Fruit fly (Drosophila melanogaster) whole organism, embryonic: ENCODE measurements around the gene ksr.

Experiments used
- B-H2 ChIP-seq: fragments of 200-800 bp; sonication (Bioruptor generic); optimal IDR thresholded peaks from 2 replicates; lab custom pipeline; 2018; ENCODE audit warnings: missing biosample characterization, mild to moderate bottlenecking, missing genetic modification characterization
- CG10462 ChIP-seq: fragments of 200-800 bp; sonication (Bioruptor generic); optimal IDR thresholded peaks from 2 replicates; lab custom pipeline; 2016; ENCODE audit warnings: missing biosample characterization, missing genetic modification characterization
- CG11093 ChIP-seq: fragments of 200-800 bp; sonication (Bioruptor generic); IDR thresholded peaks from 3 replicates; pipeline ENCODE4 v1.3.6; 2022; ENCODE audit warnings: missing biosample characterization, missing genetic modification characterization
- CG11695 ChIP-seq: fragments of 200-800 bp; sonication (Bioruptor generic); IDR thresholded peaks from 3 replicates; pipeline ENCODE4 v1.3.6; 2022; ENCODE audit warnings: missing biosample characterization, missing genetic modification characterization
- CG11696 ChIP-seq: fragments of 200-800 bp; sonication (Bioruptor generic); IDR thresholded peaks from 2 replicates; pipeline ENCODE4 v1.3.6; 2022; ENCODE audit warnings: missing biosample characterization, missing genetic modification characterization
- CG12659 ChIP-seq: fragments of 200-800 bp; sonication (Bioruptor generic); optimal IDR thresholded peaks from 3 replicates; lab custom pipeline; 2017; ENCODE audit warnings: mild to moderate bottlenecking, missing biosample characterization, missing genetic modification reagents, missing genetic modification characterization
- CG13624 ChIP-seq: fragments of 200-800 bp; sonication (Bioruptor generic); optimal IDR thresholded peaks from 2 replicates; lab custom pipeline; 2016; ENCODE audit warnings: missing biosample characterization, missing genetic modification characterization
- CG14860 ChIP-seq: fragments of 200-800 bp; sonication (Bioruptor generic); IDR thresholded peaks from 3 replicates; pipeline ENCODE4 v1.3.6; 2022; ENCODE audit warnings: missing biosample characterization, missing genetic modification characterization; ENCODE audit not compliant: partially characterized antibody
- CG14965 ChIP-seq: fragments of 200-800 bp; sonication (Bioruptor generic); optimal IDR thresholded peaks from 2 replicates; lab custom pipeline; 2016; ENCODE audit warnings: missing biosample characterization, missing genetic modification characterization, borderline replicate concordance
- CG16779 ChIP-seq: fragments of 200-800 bp; sonication (Bioruptor generic); IDR thresholded peaks from 2 replicates; pipeline ENCODE4 v1.3.6; 2022; ENCODE audit warnings: missing biosample characterization, missing genetic modification characterization
- CG18011 ChIP-seq: fragments of 200-800 bp; sonication (Bioruptor generic); optimal IDR thresholded peaks from 2 replicates; lab custom pipeline; 2017; ENCODE audit warnings: missing biosample characterization, missing genetic modification characterization, mild to moderate bottlenecking, moderate library complexity, missing genotype
- CG4282 ChIP-seq: fragments of 200-800 bp; sonication (Bioruptor generic); optimal IDR thresholded peaks from 2 replicates; lab custom pipeline; 2016; ENCODE audit warnings: missing biosample characterization, missing genetic modification characterization
- CG4730 ChIP-seq: fragments of 200-800 bp; sonication (Bioruptor generic); IDR thresholded peaks from 2 replicates; pipeline ENCODE4 v1.3.6; 2022; ENCODE audit warnings: missing biosample characterization, missing genetic modification characterization
- CG5245 ChIP-seq: fragments of 200-800 bp; sonication (Bioruptor generic); optimal IDR thresholded peaks from 3 replicates; lab custom pipeline; 2016; ENCODE audit warnings: missing biosample characterization, missing genetic modification characterization
- CG6654 ChIP-seq: fragments of 200-800 bp; sonication (Bioruptor generic); optimal IDR thresholded peaks from 2 replicates; lab custom pipeline; 2017; ENCODE audit warnings: missing biosample characterization, mild to moderate bottlenecking, missing genetic modification characterization
- CG6765 ChIP-seq: fragments of 200-800 bp; sonication (Bioruptor generic); optimal IDR thresholded peaks from 3 replicates; lab custom pipeline; 2017; ENCODE audit warnings: missing biosample characterization, mild to moderate bottlenecking, missing genetic modification characterization
- CG6813 ChIP-seq: fragments of 200-800 bp; sonication (Bioruptor generic); optimal IDR thresholded peaks from 2 replicates; lab custom pipeline; 2017; ENCODE audit warnings: missing biosample characterization, missing genetic modification characterization, mild to moderate bottlenecking, moderate library complexity, missing genetic modification reagents
- CG7839 ChIP-seq: fragments of 200-800 bp; sonication (Bioruptor generic); optimal IDR thresholded peaks from 3 replicates; lab custom pipeline; 2018; ENCODE audit warnings: missing biosample characterization, mild to moderate bottlenecking, missing genetic modification characterization, moderate library complexity
- CG7987 ChIP-seq: fragments of 200-800 bp; sonication (Bioruptor generic); optimal IDR thresholded peaks from 2 replicates; lab custom pipeline; 2018; ENCODE audit warnings: missing biosample characterization, mild to moderate bottlenecking, missing genetic modification characterization, moderate library complexity
- CG9817 ChIP-seq: fragments of 200-800 bp; sonication (Bioruptor generic); optimal IDR thresholded peaks from 2 replicates; lab custom pipeline; 2018; ENCODE audit warnings: missing biosample characterization, mild to moderate bottlenecking, missing genetic modification characterization, moderate library complexity
- Dek ChIP-seq: fragments of 200-800 bp; sonication (Bioruptor generic); optimal IDR thresholded peaks from 3 replicates; lab custom pipeline; 2019; ENCODE audit warnings: missing biosample characterization, mild to moderate bottlenecking, missing genetic modification characterization, moderate library complexity
- HLHmδ ChIP-seq: fragments of 200-800 bp; sonication (Bioruptor generic); optimal IDR thresholded peaks from 2 replicates; lab custom pipeline; 2018; ENCODE audit warnings: missing biosample characterization, mild to moderate bottlenecking, missing genetic modification characterization, moderate library complexity
- MTF-1 ChIP-seq: fragments of 200-800 bp; sonication (Bioruptor generic); optimal IDR thresholded peaks from 2 replicates; lab custom pipeline; 2018; ENCODE audit warnings: missing biosample characterization, mild to moderate bottlenecking, missing genetic modification characterization, borderline replicate concordance
- Meics ChIP-seq: fragments of 200-800 bp; sonication (Bioruptor generic); optimal IDR thresholded peaks from 2 replicates; lab custom pipeline; 2017; ENCODE audit warnings: missing biosample characterization, mild to moderate bottlenecking, missing genetic modification characterization
- Myb ChIP-seq: fragments of 200-800 bp; sonication (Bioruptor generic); optimal IDR thresholded peaks from 2 replicates; lab custom pipeline; 2016; ENCODE audit warnings: missing biosample characterization, missing genetic modification characterization
- NC2β ChIP-seq: fragments of 200-800 bp; sonication (Bioruptor generic); optimal IDR thresholded peaks from 2 replicates; lab custom pipeline; 2016; ENCODE audit warnings: missing biosample characterization, missing genetic modification characterization
- Nf-YC ChIP-seq: fragments of 200-800 bp; optimal IDR thresholded peaks from 3 replicates; lab custom pipeline; 2019; ENCODE audit warnings: missing biosample characterization, mild to moderate bottlenecking, missing genetic modification characterization, moderate library complexity
- NfI ChIP-seq: fragments of 200-800 bp; sonication (Bioruptor generic); optimal IDR thresholded peaks from 3 replicates; lab custom pipeline; 2018; ENCODE audit warnings: missing biosample characterization, mild to moderate bottlenecking, missing genetic modification characterization, moderate library complexity
- Sox102F ChIP-seq: fragments of 200-800 bp; sonication (Bioruptor generic); optimal IDR thresholded peaks from 2 replicates; lab custom pipeline; 2018; ENCODE audit warnings: missing biosample characterization, mild to moderate bottlenecking, missing genetic modification characterization, moderate library complexity
- aop ChIP-seq: fragments of 200-800 bp; sonication (Bioruptor generic); IDR thresholded peaks from 2 replicates; pipeline ENCODE4 v1.3.6; 2022; ENCODE audit warnings: missing biosample characterization, missing genetic modification characterization
- ase ChIP-seq: fragments of 200-800 bp; sonication (Bioruptor generic); IDR thresholded peaks from 3 replicates; pipeline ENCODE4 v1.3.6; 2022; ENCODE audit warnings: missing biosample characterization, missing genetic modification characterization
- bigmax ChIP-seq: fragments of 200-800 bp; sonication (Bioruptor generic); optimal IDR thresholded peaks from 2 replicates; lab custom pipeline; 2018; ENCODE audit warnings: missing biosample characterization, mild to moderate bottlenecking, missing genetic modification characterization
- cato ChIP-seq: fragments of 200-800 bp; sonication (Bioruptor generic); optimal IDR thresholded peaks from 2 replicates; lab custom pipeline; 2016; ENCODE audit warnings: missing biosample characterization, missing genetic modification characterization, borderline replicate concordance
- ci ChIP-seq: fragments of 200-800 bp; sonication (Bioruptor generic); IDR thresholded peaks from 3 replicates; pipeline ENCODE4 v1.3.6; 2022; ENCODE audit warnings: missing biosample characterization, missing genetic modification characterization
- dan ChIP-seq: fragments of 200-800 bp; sonication (Bioruptor generic); IDR thresholded peaks from 2 replicates; pipeline ENCODE4 v1.3.6; 2022; ENCODE audit warnings: missing biosample characterization, missing genetic modification characterization
- dimm ChIP-seq: fragments of 200-800 bp; sonication (Bioruptor generic); IDR thresholded peaks from 2 replicates; pipeline ENCODE4 v1.3.6; 2022; ENCODE audit warnings: missing biosample characterization, missing genetic modification characterization
- eve ChIP-seq, 2 experiments: fragments of >200 bp; optimal IDR thresholded peaks; 2 replicates each; lab custom pipeline; 2017; ENCODE audit warnings: missing biosample characterization in 2 of 2, missing genetic modification characterization in 2 of 2
- gem ChIP-seq: fragments of 200-800 bp; sonication (Bioruptor generic); optimal IDR thresholded peaks from 2 replicates; lab custom pipeline; 2019; ENCODE audit warnings: missing biosample characterization, mild to moderate bottlenecking, missing genetic modification characterization, moderate library complexity
- gt ChIP-seq: fragments of 200-800 bp; sonication (Bioruptor generic); IDR thresholded peaks from 2 replicates; pipeline ENCODE4 v1.3.6; 2022; ENCODE audit warnings: missing biosample characterization, missing genetic modification characterization
- insv ChIP-seq, 2 experiments: fragments of 200-800 bp; sonication (Bioruptor generic); optimal IDR thresholded peaks; 3 replicates each; lab custom pipeline; 2016 to 2018; ENCODE audit warnings: missing biosample characterization in 2 of 2, missing genetic modification characterization in 2 of 2
- ken ChIP-seq: fragments of 200-800 bp; sonication (Bioruptor generic); IDR thresholded peaks from 3 replicates; pipeline ENCODE4 v1.3.6; 2022; ENCODE audit warnings: missing biosample characterization, missing genetic modification characterization
- mirr ChIP-seq: fragments of 200-800 bp; sonication (Bioruptor generic); optimal IDR thresholded peaks from 3 replicates; lab custom pipeline; 2018; ENCODE audit warnings: missing biosample characterization, mild to moderate bottlenecking, missing genetic modification characterization
- pita ChIP-seq: fragments of 200-800 bp; sonication (Bioruptor generic); optimal IDR thresholded peaks from 2 replicates; lab custom pipeline; 2017; ENCODE audit warnings: missing biosample characterization, mild to moderate bottlenecking, missing genetic modification characterization
- pnt ChIP-seq: fragments of 200-800 bp; sonication (Bioruptor generic); optimal IDR thresholded peaks from 3 replicates; lab custom pipeline; 2016; ENCODE audit warnings: missing biosample characterization, missing genetic modification characterization
- pum ChIP-seq: fragments of 200-800 bp; sonication (Bioruptor generic); optimal IDR thresholded peaks from 2 replicates; lab custom pipeline; 2016; ENCODE audit warnings: missing biosample characterization, missing genetic modification characterization
- sqz ChIP-seq: fragments of 200-800 bp; sonication (Bioruptor generic); optimal IDR thresholded peaks from 3 replicates; lab custom pipeline; 2018; ENCODE audit warnings: missing biosample characterization, mild to moderate bottlenecking, missing genetic modification characterization
- stwl ChIP-seq: fragments of 200-800 bp; sonication (Bioruptor generic); optimal IDR thresholded peaks from 3 replicates; lab custom pipeline; 2018; ENCODE audit warnings: missing biosample characterization, mild to moderate bottlenecking, missing genetic modification characterization, moderate library complexity
- tna ChIP-seq: fragments of 200-800 bp; sonication (Bioruptor generic); IDR thresholded peaks from 2 replicates; pipeline ENCODE4 v1.3.6; 2022; ENCODE audit warnings: missing biosample characterization, missing genetic modification characterization; ENCODE audit not compliant: partially characterized antibody
- tup ChIP-seq: fragments of 200-800 bp; sonication (Bioruptor generic); optimal IDR thresholded peaks from 2 replicates; lab custom pipeline; 2016; ENCODE audit warnings: missing biosample characterization, mild to moderate bottlenecking, missing genetic modification characterization, moderate library complexity
- usp ChIP-seq: fragments of >200 bp; optimal IDR thresholded peaks from 2 replicates; lab custom pipeline; 2017; ENCODE audit warnings: missing biosample characterization, missing genetic modification characterization

Gene ksr

dm6 chr3R:5483488-5484109, at the start of gene ksr (continued):
- no peak for TF ChIP-seq CG6654 (GFP tag; lab: Kevin White, UChicago)
- no peak for TF ChIP-seq dimm
- TF ChIP-seq NC2β (GFP tag; lab: Kevin White, UChicago) = no peak
- TF ChIP-seq CG12659 (GFP tag; lab: Kevin White, UChicago) = peak; percentile 15
- TF ChIP-seq CG11695 (GFP tag; lab: Robert Waterston, UW) = peak; percentile 22; the same call in 1 of the 3 replicates
- no peak for TF ChIP-seq gt (GFP tag; lab: Robert Waterston, UW)
- TF ChIP-seq B-H2 (GFP tag; lab: Kevin White, UChicago) = no peak
- no peak for TF ChIP-seq CG18011 (GFP tag; lab: Kevin White, UChicago)
- TF ChIP-seq ase (GFP tag; lab: Robert Waterston, UW) = no peak
- no peak for TF ChIP-seq insv (GFP tag; optimal IDR thresholded peaks at IDR 0.05; lab: Kevin White, UChicago)
- no peak for TF ChIP-seq pum (GFP tag; lab: Kevin White, UChicago)
- no peak for TF ChIP-seq CG11093
- TF ChIP-seq Nf-YC (tag; lab: Kevin White, UChicago) = no peak
- TF ChIP-seq CG13624 (GFP tag; lab: Kevin White, UChicago) = no peak
- no peak for TF ChIP-seq HLHmδ (GFP tag; lab: Kevin White, UChicago)
- TF ChIP-seq Meics (GFP tag; lab: Kevin White, UChicago) = no peak
- TF ChIP-seq tna (GFP tag; lab: Robert Waterston, UW) = no peak
- no peak for TF ChIP-seq pnt (GFP tag; lab: Kevin White, UChicago)
- no peak for TF ChIP-seq CG6813 (GFP tag; lab: Kevin White, UChicago)
- TF ChIP-seq aop (GFP tag; lab: Robert Waterston, UW) = no peak
- no peak for TF ChIP-seq bigmax (GFP tag; lab: Kevin White, UChicago)
- TF ChIP-seq CG14860 (GFP tag; lab: Robert Waterston, UW) = no peak
- no peak for TF ChIP-seq ken (GFP tag; lab: Robert Waterston, UW)
- no peak for TF ChIP-seq tup (GFP tag; lab: Kevin White, UChicago)
- TF ChIP-seq CG6765 (GFP tag; lab: Kevin White, UChicago) = no peak
- TF ChIP-seq Sox102F (GFP tag; lab: Kevin White, UChicago) = no peak
- no peak for TF ChIP-seq MTF-1 (GFP tag; lab: Kevin White, UChicago)
- no peak for TF ChIP-seq usp (GFP tag; lab: Kevin White, UChicago)
- no peak for TF ChIP-seq CG14965 (GFP tag; lab: Kevin White, UChicago)
- no peak for TF ChIP-seq Dek (tag; lab: Kevin White, UChicago)
- TF ChIP-seq Myb = no peak
- no peak for TF ChIP-seq CG7987 (GFP tag; lab: Kevin White, UChicago)
- no peak for TF ChIP-seq gem (tag; lab: Kevin White, UChicago)
- peak; percentile 5 for TF ChIP-seq CG10462 (GFP tag; lab: Kevin White, UChicago)
- no peak for TF ChIP-seq pita (GFP tag; lab: Kevin White, UChicago)
- peak; percentile 12 for TF ChIP-seq stwl (tag; lab: Kevin White, UChicago)
- TF ChIP-seq sqz (GFP tag; lab: Kevin White, UChicago) = no peak
- no peak for TF ChIP-seq mirr
- TF ChIP-seq CG9817 = no peak
- no peak for TF ChIP-seq cato (GFP tag; lab: Kevin White, UChicago)
- TF ChIP-seq dan (GFP tag; lab: Robert Waterston, UW) = no peak
- no peak for TF ChIP-seq NfI (GFP tag; lab: Kevin White, UChicago)
- TF ChIP-seq CG7839 (tag; lab: Kevin White, UChicago) = no peak
- no peak for TF ChIP-seq CG5245
- TF ChIP-seq CG16779 (GFP tag; lab: Robert Waterston, UW) = no peak
- no peak for TF ChIP-seq eve (GFP tag; optimal IDR thresholded peaks at IDR 0.05; lab: Kevin White, UChicago)
- TF ChIP-seq CG4282 (GFP tag; lab: Kevin White, UChicago) = no peak
- no peak for TF ChIP-seq CG11696 (GFP tag; lab: Robert Waterston, UW)
- peak; percentile 38; the same call in 1 of the 3 replicates for TF ChIP-seq ci (GFP tag; lab: Robert Waterston, UW)
- TF ChIP-seq CG4730 = no peak
